Fruit fly (Drosophila melanogaster): ENCODE measurements around the gene RpS4.

dm6 chr3L:13032085-13032914 is 9.3 kb upstream of the RpS4 start:
- no peak for TF ChIP-seq psq (optimal IDR thresholded peaks at IDR 0.05)
- TF ChIP-seq usp (GFP tag; optimal IDR thresholded peaks at IDR 0.05), result no peak
- no peak for TF ChIP-seq EcR (GFP tag; optimal IDR thresholded peaks at IDR 0.05)
